Worm (Caenorhabditis elegans) whole organism, young adult: ENCODE measurements around the gene kars-1.

Experiments
- B0019.2 ChIP-seq: fragments of 200-800 bp; sonication (Bioruptor generic); conservative IDR thresholded peaks from 2 replicates; pipeline ENCODE4 v1.3.6; 2022; ENCODE audit warnings: missing genetic modification reagents, missing genetic modification characterization, missing compliant biosample characterization
- F57C9.4 ChIP-seq: sonication (generic microtip); optimal IDR thresholded peaks from 2 replicates; lab custom pipeline; 2017; ENCODE audit warnings: mild to moderate bottlenecking, missing genetic modification characterization, missing compliant biosample characterization
- T26A5.8 ChIP-seq: sonication (generic microtip); optimal IDR thresholded peaks from 2 replicates; lab custom pipeline; 2016; ENCODE audit warnings: missing genetic modification characterization, missing compliant biosample characterization
- attf-5 ChIP-seq: fragments of 200-800 bp; sonication (Bioruptor generic); optimal IDR thresholded peaks from 2 replicates; lab custom pipeline; 2018; ENCODE audit warnings: mild to moderate bottlenecking, missing genetic modification characterization, missing compliant biosample characterization
- egl-18 ChIP-seq: fragments of 200-800 bp; sonication (Bioruptor generic); IDR thresholded peaks from 2 replicates; pipeline ENCODE4 v1.3.6; 2022; ENCODE audit warnings: missing genetic modification reagents, missing genetic modification characterization, missing compliant biosample characterization
- repo-1 ChIP-seq: sonication (generic microtip); optimal IDR thresholded peaks from 2 replicates; lab custom pipeline; 2017; ENCODE audit warnings: mild to moderate bottlenecking, missing genetic modification characterization, missing compliant biosample characterization
- snpc-3.4 ChIP-seq: sonication (generic microtip); optimal IDR thresholded peaks from 2 replicates; lab custom pipeline; 2017; ENCODE audit warnings: missing genetic modification characterization, mild to moderate bottlenecking, missing compliant biosample characterization, antibody characterized with exemption, moderate library complexity, missing genotype, missing genetic modification reagents
- tbp1 ChIP-seq: fragments of 200-800 bp; sonication (Bioruptor generic); optimal IDR thresholded peaks from 2 replicates; lab custom pipeline; 2018; ENCODE audit warnings: mild to moderate bottlenecking, missing genetic modification characterization, missing compliant biosample characterization

ce11 chrII:7100838-7101237 lies 28.6 kb upstream of the kars-1 start, which contains the start of gene mmaa-1:
- TF ChIP-seq snpc-3.4 (tag; lab: Kevin White, UChicago) (no peak), B0019.2 (GFP tag; lab: Robert Waterston, UW) (no peak), attf-5 (GFP tag; lab: Kevin White, UChicago) (no peak), egl-18 (GFP tag; lab: Robert Waterston, UW) (no peak), repo-1 (tag; lab: Kevin White, UChicago) (peak; percentile 71), T26A5.8 (tag; lab: Kevin White, UChicago) (no peak), F57C9.4 (tag; lab: Kevin White, UChicago) (no peak), tbp1 (GFP tag; lab: Kevin White, UChicago) (no peak)
